Worm (Caenorhabditis elegans) whole organism, L4/young adult: ENCODE results near the gene spp-16.

ENCODE experiments used
- dao-5 ChIP-seq: sonication (generic microtip); optimal IDR thresholded peaks from 2 replicates; lab custom pipeline; 2016; ENCODE audit warnings: missing genotype, missing genetic modification characterization, moderate library complexity, missing compliant biosample characterization
- him-1 ChIP-seq: sonication (generic microtip); optimal IDR thresholded peaks from 2 replicates; lab custom pipeline; 2016; ENCODE audit warnings: missing genotype, missing genetic modification reagents, missing genetic modification characterization, missing compliant biosample characterization

DNA sequence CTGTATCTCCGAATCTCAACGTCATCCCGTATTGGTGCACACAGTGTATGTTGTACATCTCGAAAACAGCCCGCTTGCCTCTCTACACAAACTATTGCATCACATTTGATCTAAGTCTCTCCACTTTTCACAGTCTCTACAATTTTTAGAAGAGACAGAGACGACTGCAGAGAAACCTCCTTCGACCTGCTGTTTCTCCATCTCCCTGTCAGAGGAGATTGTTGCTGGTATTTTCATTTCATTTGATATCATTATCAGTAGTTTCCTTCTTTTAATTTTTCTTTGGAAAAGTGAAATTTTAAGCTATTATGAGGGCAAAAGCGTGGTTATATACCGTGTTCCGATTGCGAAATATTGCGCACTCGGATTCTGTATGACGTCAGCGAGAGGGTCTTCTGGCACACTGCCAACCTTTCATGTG is 39.5 kb upstream of the spp-16 start:
- no peak for TF ChIP-seq dao-5 (tag; lab: Kevin White, UChicago)
- TF ChIP-seq him-1 (tag; lab: Kevin White, UChicago), result no peak
